Worm (Caenorhabditis elegans) whole organism, young adult: ENCODE data around the gene Y73B6BL.288.

ENCODE experiments used
- B0019.2 ChIP-seq: fragments of 200-800 bp; sonication (Bioruptor generic); conservative IDR thresholded peaks from 2 replicates; pipeline ENCODE4 v1.3.6; 2022; ENCODE audit warnings: missing genetic modification reagents, missing genetic modification characterization, missing compliant biosample characterization
- B0035.1 ChIP-seq: sonication (generic microtip); optimal IDR thresholded peaks from 2 replicates; lab custom pipeline; 2016; ENCODE audit warnings: missing genetic modification characterization, mild to moderate bottlenecking, missing compliant biosample characterization, missing genotype, missing genetic modification reagents
- B0261.1 ChIP-seq: sonication (generic microtip); optimal IDR thresholded peaks from 2 replicates; lab custom pipeline; 2016; ENCODE audit warnings: mild to moderate bottlenecking, missing genetic modification characterization, moderate library complexity, missing compliant biosample characterization
- F49E8.2 ChIP-seq: sonication (generic microtip); optimal IDR thresholded peaks from 3 replicates; lab custom pipeline; 2017; ENCODE audit warnings: missing genetic modification characterization, mild to moderate bottlenecking, missing compliant biosample characterization, antibody characterized with exemption, moderate library complexity; ENCODE audit not compliant: insufficient read depth
- F57C9.4 ChIP-seq: sonication (generic microtip); optimal IDR thresholded peaks from 2 replicates; lab custom pipeline; 2017; ENCODE audit warnings: mild to moderate bottlenecking, missing genetic modification characterization, missing compliant biosample characterization
- K11D2.4 ChIP-seq: fragments of 200-800 bp; sonication (Bioruptor generic); IDR thresholded peaks from 2 replicates; pipeline ENCODE4 v1.3.6; 2022; ENCODE audit warnings: missing genetic modification reagents, missing genetic modification characterization, missing compliant biosample characterization
- K12H6.12 ChIP-seq: fragments of 200-800 bp; sonication (Bioruptor generic); optimal IDR thresholded peaks from 2 replicates; lab custom pipeline; 2018; ENCODE audit warnings: mild to moderate bottlenecking, missing genetic modification characterization, missing compliant biosample characterization
- T26A5.8 ChIP-seq: sonication (generic microtip); optimal IDR thresholded peaks from 2 replicates; lab custom pipeline; 2016; ENCODE audit warnings: missing genetic modification characterization, missing compliant biosample characterization
- Y53G8AR.9 ChIP-seq: fragments of 200-800 bp; sonication (Bioruptor generic); conservative IDR thresholded peaks from 2 replicates; pipeline ENCODE4 v1.3.6; 2022; ENCODE audit warnings: missing genetic modification reagents, missing genetic modification characterization, missing compliant biosample characterization
- Y56A3A.18 ChIP-seq: fragments of 200-800 bp; sonication (Bioruptor generic); IDR thresholded peaks from 2 replicates; pipeline ENCODE4 v1.3.6; 2022; ENCODE audit warnings: missing genetic modification reagents, missing genetic modification characterization, missing compliant biosample characterization
- ZK185.1 ChIP-seq: sonication (generic microtip); optimal IDR thresholded peaks from 2 replicates; lab custom pipeline; 2016; ENCODE audit warnings: mild to moderate bottlenecking, missing genetic modification characterization, missing compliant biosample characterization; ENCODE audit not compliant: poor library complexity, severe bottlenecking
- akir-1 ChIP-seq: fragments of 200-800 bp; sonication (Bioruptor generic); optimal IDR thresholded peaks from 2 replicates; lab custom pipeline; 2018; ENCODE audit warnings: mild to moderate bottlenecking, missing genetic modification characterization, moderate library complexity, missing compliant biosample characterization
- ama-1 ChIP-seq, 3 experiments: fragments of 150-350 bp in 1 of 3; sonication (generic microtip) in 2 of 3; optimal IDR thresholded peaks; 2 replicates each; lab custom pipeline; 2014 to 2018; ENCODE audit warnings: missing biosample characterization in 2 of 3, missing genetic modification characterization in 2 of 3, missing genetic modification reagents in 2 of 3
- aptf-3 ChIP-seq: fragments of 200-800 bp; sonication (Bioruptor generic); IDR thresholded peaks from 2 replicates; pipeline ENCODE4 v1.3.6; 2022; ENCODE audit warnings: missing genetic modification characterization, missing compliant biosample characterization
- athp-1 ChIP-seq: sonication (generic microtip); optimal IDR thresholded peaks from 2 replicates; lab custom pipeline; 2017; ENCODE audit warnings: mild to moderate bottlenecking, missing genetic modification characterization, missing compliant biosample characterization
- attf-6 ChIP-seq: fragments of 200-800 bp; sonication (Bioruptor generic); IDR thresholded peaks from 2 replicates; pipeline ENCODE4 v1.3.6; 2022; ENCODE audit warnings: missing genetic modification reagents, missing genetic modification characterization, missing compliant biosample characterization
- bed-1 ChIP-seq: fragments of 200-800 bp; sonication (Bioruptor generic); IDR thresholded peaks from 2 replicates; pipeline ENCODE4 v1.3.6; 2022; ENCODE audit warnings: missing genetic modification reagents, missing genetic modification characterization, missing compliant biosample characterization
- ccch-3 ChIP-seq: fragments of 200-800 bp; sonication (Bioruptor generic); optimal IDR thresholded peaks from 2 replicates; lab custom pipeline; 2018; ENCODE audit warnings: mild to moderate bottlenecking, missing genetic modification characterization, missing compliant biosample characterization
- cebp-1 ChIP-seq, 2 experiments: fragments of 200-800 bp in 1 of 2; sonication (Bioruptor generic) in 1 of 2; sonication (generic microtip) in 1 of 2; IDR thresholded peaks in 1 of 2; optimal IDR thresholded peaks in 1 of 2; 2 replicates each; pipeline versions ENCODE4 v1.3.6 to Lab custom; 2017 to 2022; ENCODE audit warnings: missing compliant biosample characterization in 2 of 2, missing genetic modification characterization in 2 of 2, mild to moderate bottlenecking in 1 of 2, missing genetic modification reagents in 1 of 2, moderate library complexity in 1 of 2
- ceh-100 ChIP-seq: fragments of 200-800 bp; sonication (Bioruptor generic); IDR thresholded peaks from 2 replicates; pipeline ENCODE4 v1.3.6; 2022; ENCODE audit warnings: missing genetic modification reagents, missing genetic modification characterization, missing compliant biosample characterization
- ceh-79 ChIP-seq: sonication (generic microtip); optimal IDR thresholded peaks from 2 replicates; lab custom pipeline; 2017; ENCODE audit warnings: mild to moderate bottlenecking, missing genetic modification characterization, missing compliant biosample characterization
- die-1 ChIP-seq: sonication (generic microtip); optimal IDR thresholded peaks from 2 replicates; lab custom pipeline; 2016; ENCODE audit warnings: missing genotype, mild to moderate bottlenecking, missing genetic modification characterization, missing compliant biosample characterization
- dpl-1 ChIP-seq: fragments of 150-350 bp; optimal IDR thresholded peaks from 2 replicates; lab custom pipeline; 2014; ENCODE audit warnings: missing biosample characterization, missing genetic modification reagents, missing genetic modification characterization
- egl-44 ChIP-seq: fragments of 200-800 bp; sonication (Bioruptor generic); IDR thresholded peaks from 2 replicates; pipeline ENCODE4 v1.3.6; 2022; ENCODE audit warnings: missing genetic modification reagents, missing genetic modification characterization, missing compliant biosample characterization
- ekl-4 ChIP-seq: fragments of 200-800 bp; sonication (Bioruptor generic); IDR thresholded peaks from 2 replicates; pipeline ENCODE4 v1.3.6; 2022; ENCODE audit warnings: missing genetic modification reagents, missing genetic modification characterization, missing compliant biosample characterization
- ets-4 ChIP-seq: fragments of 200-800 bp; sonication (Bioruptor generic); optimal IDR thresholded peaks from 2 replicates; lab custom pipeline; 2018; ENCODE audit warnings: mild to moderate bottlenecking, missing genetic modification characterization, missing compliant biosample characterization
- hsf-1 ChIP-seq: fragments of 200-800 bp; sonication (Bioruptor generic); IDR thresholded peaks from 2 replicates; pipeline ENCODE4 v1.3.6; 2022; ENCODE audit warnings: missing genetic modification reagents, missing genetic modification characterization, missing compliant biosample characterization
- let-526 ChIP-seq: fragments of 200-800 bp; sonication (Bioruptor generic); IDR thresholded peaks from 2 replicates; pipeline ENCODE4 v1.3.6; 2022; ENCODE audit warnings: missing genetic modification reagents, missing genetic modification characterization, missing compliant biosample characterization
- lin-26 ChIP-seq: fragments of 200-800 bp; sonication (Bioruptor generic); IDR thresholded peaks from 2 replicates; pipeline ENCODE4 v1.3.6; 2022; ENCODE audit warnings: missing genetic modification reagents, missing genetic modification characterization, missing compliant biosample characterization
- lin-35 ChIP-seq, 3 experiments: fragments of 150-350 bp in 2 of 3; sonication (generic microtip) in 1 of 3; optimal IDR thresholded peaks; 2 replicates each; lab custom pipeline; 2014 to 2018; ENCODE audit warnings: missing biosample characterization in 3 of 3, missing genetic modification characterization in 3 of 3, missing genetic modification reagents in 3 of 3
- lsy-27 ChIP-seq: sonication (generic microtip); optimal IDR thresholded peaks from 2 replicates; lab custom pipeline; 2017; ENCODE audit warnings: missing genetic modification characterization, mild to moderate bottlenecking, missing compliant biosample characterization, antibody characterized with exemption, missing genotype, borderline replicate concordance; ENCODE audit not compliant: insufficient read depth
- madf-8 ChIP-seq: fragments of 200-800 bp; sonication (Bioruptor generic); conservative IDR thresholded peaks from 2 replicates; pipeline ENCODE4 v1.3.6; 2022; ENCODE audit warnings: missing genetic modification reagents, missing genetic modification characterization, missing compliant biosample characterization
- mcd-1 ChIP-seq: fragments of 200-800 bp; sonication (Bioruptor generic); IDR thresholded peaks from 2 replicates; pipeline ENCODE4 v1.3.6; 2022; ENCODE audit warnings: missing genetic modification reagents, missing genetic modification characterization, missing compliant biosample characterization
- mes-4 ChIP-seq: sonication (generic microtip); optimal IDR thresholded peaks from 2 replicates; lab custom pipeline; 2016; ENCODE audit warnings: missing genotype, missing genetic modification characterization, missing compliant biosample characterization
- nfyb-1 ChIP-seq: fragments of 200-800 bp; sonication (Bioruptor generic); IDR thresholded peaks from 2 replicates; pipeline ENCODE4 v1.3.6; 2022; ENCODE audit warnings: missing genetic modification reagents, missing genetic modification characterization, missing compliant biosample characterization
- nhr-120 ChIP-seq: fragments of 200-800 bp; sonication (Bioruptor generic); IDR thresholded peaks from 2 replicates; pipeline ENCODE4 v1.3.6; 2022; ENCODE audit warnings: missing genetic modification characterization, missing compliant biosample characterization
- nhr-179 ChIP-seq: sonication (generic microtip); optimal IDR thresholded peaks from 2 replicates; lab custom pipeline; 2016; ENCODE audit warnings: mild to moderate bottlenecking, missing genetic modification characterization, missing compliant biosample characterization
- nhr-90 ChIP-seq: sonication (generic microtip); optimal IDR thresholded peaks from 2 replicates; lab custom pipeline; 2016; ENCODE audit warnings: missing genotype, mild to moderate bottlenecking, missing genetic modification characterization, missing compliant biosample characterization
- pha-4 ChIP-seq: fragments of 150-350 bp; sonication (generic microtip); optimal IDR thresholded peaks from 2 replicates; lab custom pipeline; 2014; ENCODE audit warnings: missing biosample characterization, missing genetic modification reagents, missing genetic modification characterization
- rcor-1 ChIP-seq: fragments of 200-800 bp; sonication (Bioruptor generic); IDR thresholded peaks from 2 replicates; pipeline ENCODE4 v1.3.6; 2022; ENCODE audit warnings: missing genetic modification reagents, missing genetic modification characterization, missing compliant biosample characterization
- sea-2 ChIP-seq: fragments of 200-800 bp; sonication (Bioruptor generic); IDR thresholded peaks from 2 replicates; pipeline ENCODE4 v1.3.6; 2022; ENCODE audit warnings: missing genetic modification characterization, missing compliant biosample characterization
- snpc-1.3 ChIP-seq: sonication (generic microtip); optimal IDR thresholded peaks from 2 replicates; lab custom pipeline; 2017; ENCODE audit warnings: missing genetic modification characterization, mild to moderate bottlenecking, missing compliant biosample characterization, antibody characterized with exemption, moderate library complexity, missing genotype, missing genetic modification reagents; ENCODE audit not compliant: insufficient read depth
- snpc-3.4 ChIP-seq: sonication (generic microtip); optimal IDR thresholded peaks from 2 replicates; lab custom pipeline; 2017; ENCODE audit warnings: missing genetic modification characterization, mild to moderate bottlenecking, missing compliant biosample characterization, antibody characterized with exemption, moderate library complexity, missing genotype, missing genetic modification reagents
- tlf-1 ChIP-seq: fragments of 200-800 bp; sonication (Bioruptor generic); optimal IDR thresholded peaks from 2 replicates; lab custom pipeline; 2018; ENCODE audit warnings: mild to moderate bottlenecking, missing genetic modification characterization, missing compliant biosample characterization
- xnd-1 ChIP-seq: sonication (generic microtip); optimal IDR thresholded peaks from 2 replicates; lab custom pipeline; 2016; ENCODE audit warnings: missing genotype, missing genetic modification reagents, missing genetic modification characterization, missing compliant biosample characterization
- ztf-25 ChIP-seq: fragments of 200-800 bp; sonication (Bioruptor generic); IDR thresholded peaks from 2 replicates; pipeline ENCODE4 v1.3.6; 2022; ENCODE audit warnings: missing genetic modification reagents, missing genetic modification characterization, missing compliant biosample characterization
- ztf-3 ChIP-seq: fragments of 200-800 bp; sonication (Bioruptor generic); optimal IDR thresholded peaks from 2 replicates; lab custom pipeline; 2018; ENCODE audit warnings: mild to moderate bottlenecking, missing genetic modification characterization, missing compliant biosample characterization

The Y73B6BL.288 gene

ce11 chrIV:6321667-6322066 lies 20.7 kb downstream of the Y73B6BL.288 start, which contains the start of gene Y73B6BL.29 (continued):
- TF ChIP-seq B0035.1 (tag; lab: Kevin White, UChicago), result peak; percentile 78
- TF ChIP-seq pha-4 (tag; lab: Kevin White, UChicago), result no peak
- TF ChIP-seq ekl-4 (GFP tag; lab: Robert Waterston, UW), result peak; percentile 85
- peak; percentile 5 for TF ChIP-seq snpc-3.4 (tag; lab: Kevin White, UChicago)
- TF ChIP-seq mcd-1 (GFP tag; lab: Robert Waterston, UW), result peak; percentile 81
- TF ChIP-seq dpl-1 (GFP tag; lab: Kevin White, UChicago), result peak; percentile 80
- 0 out of 2 replicates have a peak, but pooled peaks have one; percentile 26 for TF ChIP-seq B0019.2 (GFP tag; lab: Robert Waterston, UW)
- no peak for TF ChIP-seq ztf-3 (GFP tag; lab: Kevin White, UChicago)
- TF ChIP-seq cebp-1 (GFP tag; IDR thresholded peaks at IDR 0.05; lab: Robert Waterston, UW), result peak; percentile 46
- peak; percentile 84 for TF ChIP-seq cebp-1 (tag; optimal IDR thresholded peaks at IDR 0.05; lab: Kevin White, UChicago)
- peak; percentile 83 for TF ChIP-seq rcor-1 (GFP tag; lab: Robert Waterston, UW)
- TF ChIP-seq madf-8 (GFP tag; lab: Robert Waterston, UW), result peak; percentile 55; the same call in 1 of the 2 replicates
- TF ChIP-seq lin-26 (GFP tag; lab: Robert Waterston, UW), result no peak
- no peak for TF ChIP-seq lsy-27
- no peak for TF ChIP-seq F49E8.2
- peak; percentile 69 for TF ChIP-seq tlf-1 (GFP tag; lab: Kevin White, UChicago)
- TF ChIP-seq nhr-120 (GFP tag; lab: Robert Waterston, UW), result no peak
- TF ChIP-seq bed-1 (GFP tag; lab: Robert Waterston, UW), result 0 out of 2 replicates have a peak, but pooled peaks have one; percentile 63
- peak; percentile 66 for TF ChIP-seq snpc-1.3
- TF ChIP-seq mes-4 (tag; lab: Kevin White, UChicago), result no peak
- TF ChIP-seq Y56A3A.18 (GFP tag; lab: Robert Waterston, UW), result no peak
- peak; percentile 63 for TF ChIP-seq nfyb-1 (GFP tag; lab: Robert Waterston, UW)
- TF ChIP-seq ztf-25, result peak; percentile 78
- peak; percentile 80 for TF ChIP-seq akir-1
- TF ChIP-seq Y53G8AR.9 (GFP tag; lab: Robert Waterston, UW), result peak; percentile 84
- TF ChIP-seq B0261.1, result peak; percentile 12
- TF ChIP-seq nhr-179 (tag; lab: Kevin White, UChicago), result no peak
- 0 out of 2 replicates have a peak, but pooled peaks have one; percentile 13 for TF ChIP-seq hsf-1 (GFP tag; lab: Robert Waterston, UW)
- no peak for TF ChIP-seq let-526 (GFP tag; lab: Robert Waterston, UW)
- no peak for TF ChIP-seq T26A5.8 (tag; lab: Kevin White, UChicago)
- TF ChIP-seq die-1 (tag; lab: Kevin White, UChicago), result no peak
- TF ChIP-seq ZK185.1 (tag; lab: Kevin White, UChicago), result peak; percentile 97
- TF ChIP-seq attf-6, result peak; percentile 65
- TF ChIP-seq K12H6.12, result peak; percentile 90
- peak; percentile 39 for TF ChIP-seq athp-1 (tag; lab: Kevin White, UChicago)
- no peak for TF ChIP-seq F57C9.4 (tag; lab: Kevin White, UChicago)
- TF ChIP-seq ets-4 (GFP tag; lab: Kevin White, UChicago), result no peak
- no peak for TF ChIP-seq egl-44
- peak; percentile 58 for TF ChIP-seq ccch-3 (GFP tag; lab: Kevin White, UChicago)
- TF ChIP-seq nhr-90 (tag; lab: Kevin White, UChicago), result no peak
- no peak for TF ChIP-seq ama-1 (optimal IDR thresholded peaks at IDR 0.05; lab: Kevin White, UChicago)
- TF ChIP-seq ama-1 (GFP tag; optimal IDR thresholded peaks at IDR 0.05; lab: Kevin White, UChicago), result peak in 1 of 2 experiments; percentile 69
- TF ChIP-seq xnd-1 (tag; lab: Kevin White, UChicago), result no peak
- no peak for TF ChIP-seq ceh-79 (tag; lab: Kevin White, UChicago)
- peak; percentile 55; the same call in 1 of the 2 replicates for TF ChIP-seq K11D2.4
- peak in 2 of 3 experiments; percentile 69 to 95 for TF ChIP-seq lin-35 (GFP tag; optimal IDR thresholded peaks at IDR 0.05; lab: Kevin White, UChicago)
- TF ChIP-seq ceh-100 (GFP tag; lab: Robert Waterston, UW), result peak; percentile 73; the same call in 1 of the 2 replicates
- TF ChIP-seq sea-2 (GFP tag; lab: Robert Waterston, UW), result 0 out of 2 replicates have a peak, but pooled peaks have one; percentile 58
- no peak for TF ChIP-seq aptf-3 (GFP tag; lab: Robert Waterston, UW)
